Worm (Caenorhabditis elegans) whole organism, L1 larva: ENCODE data around the gene gst-37.
A peak's percentile ranks its signal among the peaks of the same experiment; 100 is the strongest.

ENCODE experiments used
- C04F5.9 ChIP-seq: sonication (generic microtip); optimal IDR thresholded peaks from 2 replicates; lab custom pipeline; 2016; ENCODE audit warnings: missing genetic modification characterization, missing compliant biosample characterization
- C34B4.2 ChIP-seq: sonication (generic microtip); optimal IDR thresholded peaks from 2 replicates; lab custom pipeline; 2017; ENCODE audit warnings: mild to moderate bottlenecking, missing genetic modification characterization, missing compliant biosample characterization
- Y116A8C.19 ChIP-seq: sonication (generic microtip); optimal IDR thresholded peaks from 2 replicates; lab custom pipeline; 2016; ENCODE audit warnings: missing compliant biosample characterization, missing genetic modification characterization, borderline replicate concordance
- alr-1 ChIP-seq: fragments of 200-800 bp; sonication (Bioruptor generic); optimal IDR thresholded peaks from 2 replicates; lab custom pipeline; 2018; ENCODE audit warnings: borderline replicate concordance, mild to moderate bottlenecking, missing genetic modification characterization, missing compliant biosample characterization
- aly-2 ChIP-seq: fragments of 150-350 bp; optimal IDR thresholded peaks from 2 replicates; lab custom pipeline; 2014; ENCODE audit warnings: missing biosample characterization, missing genetic modification characterization
- ceh-63 ChIP-seq: fragments of 200-800 bp; sonication (Bioruptor generic); optimal IDR thresholded peaks from 2 replicates; lab custom pipeline; 2018; ENCODE audit warnings: mild to moderate bottlenecking, missing genetic modification characterization, missing compliant biosample characterization
- ceh-8 ChIP-seq: fragments of 200-800 bp; sonication (Bioruptor generic); optimal IDR thresholded peaks from 2 replicates; lab custom pipeline; 2018; ENCODE audit warnings: mild to moderate bottlenecking, missing genetic modification characterization, moderate library complexity, missing compliant biosample characterization
- ceh-82 ChIP-seq, 3 experiments: fragments of 150-350 bp in 1 of 3; sonication (generic microtip) in 2 of 3; optimal IDR thresholded peaks; 2 replicates each; lab custom pipeline; 2014 to 2017; ENCODE audit warnings: missing biosample characterization in 3 of 3, missing genetic modification characterization in 3 of 3
- ceh-88 ChIP-seq: fragments of 200-800 bp; sonication (Bioruptor generic); IDR thresholded peaks from 2 replicates; pipeline ENCODE4 v1.3.6; 2022; ENCODE audit warnings: missing genetic modification characterization, missing compliant biosample characterization
- ceh-90 ChIP-seq: sonication (generic microtip); optimal IDR thresholded peaks from 2 replicates; lab custom pipeline; 2016; ENCODE audit warnings: missing genetic modification characterization, missing compliant biosample characterization
- dsc-1 ChIP-seq: sonication (generic microtip); optimal IDR thresholded peaks from 2 replicates; lab custom pipeline; 2016; ENCODE audit warnings: mild to moderate bottlenecking, missing genetic modification characterization, missing compliant biosample characterization
- efl-1 ChIP-seq, 4 experiments: fragments of 150-350 bp; optimal IDR thresholded peaks in 3 of 4; peaks in 1 of 4; 1 replicate in 1 of 4; 2 replicates in 3 of 4; lab custom pipeline; 2014; ENCODE audit warnings: missing biosample characterization in 2 of 4, missing genetic modification characterization in 2 of 4, missing genetic modification reagents in 2 of 4
- efl-3 ChIP-seq: fragments of 200-800 bp; sonication (Bioruptor generic); optimal IDR thresholded peaks from 2 replicates; lab custom pipeline; 2018; ENCODE audit warnings: mild to moderate bottlenecking, missing genetic modification characterization, missing compliant biosample characterization
- egl-13 ChIP-seq: sonication (generic microtip); optimal IDR thresholded peaks from 2 replicates; lab custom pipeline; 2016; ENCODE audit warnings: missing genotype, missing genetic modification reagents, missing genetic modification characterization, missing compliant biosample characterization
- elt-2 ChIP-seq: sonication (generic microtip); optimal IDR thresholded peaks from 2 replicates; lab custom pipeline; 2016; ENCODE audit warnings: missing genetic modification characterization, mild to moderate bottlenecking, inconsistent platforms, missing compliant biosample characterization, missing genetic modification reagents
- elt-3 ChIP-seq, 6 experiments: fragments of 150-350 bp in 1 of 6; sonication (generic microtip); optimal IDR thresholded peaks; 2 replicates each; lab custom pipeline; 2017 to 2018; ENCODE audit warnings: missing biosample characterization in 6 of 6, missing genetic modification characterization in 6 of 6, inconsistent platforms in 1 of 6
- ets-5 ChIP-seq: fragments of 200-800 bp; sonication (Bioruptor generic); IDR thresholded peaks from 2 replicates; pipeline ENCODE4 v1.3.6; 2022; ENCODE audit warnings: missing genetic modification characterization, missing compliant biosample characterization
- fkh-10 ChIP-seq: sonication (generic microtip); optimal IDR thresholded peaks from 2 replicates; lab custom pipeline; 2017; ENCODE audit warnings: missing biosample characterization, missing genetic modification reagents, missing genetic modification characterization
- fkh-4 ChIP-seq: sonication (generic microtip); optimal IDR thresholded peaks from 2 replicates; lab custom pipeline; 2016; ENCODE audit warnings: missing compliant biosample characterization, missing genetic modification characterization, borderline replicate concordance
- fkh-8 ChIP-seq: sonication (generic microtip); optimal IDR thresholded peaks from 2 replicates; lab custom pipeline; 2016; ENCODE audit warnings: mild to moderate bottlenecking, missing genetic modification characterization, missing compliant biosample characterization
- grh-1 ChIP-seq: fragments of 200-800 bp; sonication (Bioruptor generic); IDR thresholded peaks from 2 replicates; pipeline ENCODE4 v1.3.6; 2022; ENCODE audit warnings: missing genetic modification reagents, missing genetic modification characterization, missing compliant biosample characterization
- isw-1 ChIP-seq: fragments of 200-800 bp; sonication (Bioruptor generic); IDR thresholded peaks from 2 replicates; pipeline ENCODE4 v1.3.6; 2022; ENCODE audit warnings: missing genetic modification characterization, missing compliant biosample characterization
- jun-1 ChIP-seq: fragments of 150-350 bp; optimal IDR thresholded peaks from 2 replicates; lab custom pipeline; 2014; ENCODE audit warnings: missing biosample characterization, missing genetic modification reagents, missing genetic modification characterization
- lin-13 ChIP-seq: fragments of 150-350 bp; optimal IDR thresholded peaks from 2 replicates; lab custom pipeline; 2014; ENCODE audit warnings: missing biosample characterization, missing genetic modification reagents, missing genetic modification characterization
- lin-15B ChIP-seq: fragments of 150-350 bp; sonication (generic microtip); optimal IDR thresholded peaks from 3 replicates; lab custom pipeline; 2014; ENCODE audit warnings: missing biosample characterization, missing genetic modification characterization
- lin-35 ChIP-seq, 2 experiments: fragments of 150-350 bp; optimal IDR thresholded peaks; 2 replicates each; lab custom pipeline; 2014; ENCODE audit warnings: missing biosample characterization in 2 of 2, missing genetic modification characterization in 2 of 2, missing genetic modification reagents in 2 of 2
- lin-39 ChIP-seq: fragments of 150-350 bp; optimal IDR thresholded peaks from 2 replicates; lab custom pipeline; 2014; ENCODE audit warnings: missing biosample characterization, missing genetic modification reagents, missing genetic modification characterization
- lsy-2 ChIP-seq, 2 experiments: fragments of 150-350 bp; optimal IDR thresholded peaks; 2 replicates each; lab custom pipeline; 2014; ENCODE audit warnings: missing biosample characterization in 2 of 2, missing genetic modification characterization in 2 of 2
- nhr-12 ChIP-seq: sonication (generic microtip); optimal IDR thresholded peaks from 2 replicates; lab custom pipeline; 2017; ENCODE audit warnings: missing biosample characterization, missing genetic modification characterization
- nhr-19 ChIP-seq: fragments of 200-800 bp; sonication (Bioruptor generic); conservative IDR thresholded peaks from 2 replicates; pipeline ENCODE4 v1.3.6; 2022; ENCODE audit warnings: missing genetic modification characterization, missing compliant biosample characterization
- nhr-237 ChIP-seq: fragments of 150-350 bp; optimal IDR thresholded peaks from 2 replicates; lab custom pipeline; 2014; ENCODE audit warnings: missing biosample characterization, missing genetic modification characterization
- nhr-28 ChIP-seq: fragments of 150-350 bp; optimal IDR thresholded peaks from 2 replicates; lab custom pipeline; 2014; ENCODE audit warnings: missing biosample characterization, missing genetic modification characterization
- nhr-77 ChIP-seq: fragments of 150-350 bp; optimal IDR thresholded peaks from 2 replicates; lab custom pipeline; 2014; ENCODE audit warnings: missing biosample characterization, missing genetic modification characterization
- nhr-90 ChIP-seq: sonication (generic microtip); optimal IDR thresholded peaks from 2 replicates; lab custom pipeline; 2016; ENCODE audit warnings: mild to moderate bottlenecking, missing genetic modification characterization, missing compliant biosample characterization; ENCODE audit not compliant: poor library complexity
- pqm-1 ChIP-seq: sonication (generic microtip); optimal IDR thresholded peaks from 3 replicates; lab custom pipeline; 2017; ENCODE audit warnings: missing biosample characterization, missing genetic modification characterization
- rnt-1 ChIP-seq: sonication (generic microtip); optimal IDR thresholded peaks from 2 replicates; lab custom pipeline; 2016; ENCODE audit warnings: mild to moderate bottlenecking, missing genetic modification characterization, moderate library complexity, missing compliant biosample characterization
- snpc-4 ChIP-seq: fragments of 150-350 bp; optimal IDR thresholded peaks from 2 replicates; lab custom pipeline; 2014; ENCODE audit warnings: missing biosample characterization, missing genetic modification characterization
- sox-4 ChIP-seq: sonication (generic microtip); optimal IDR thresholded peaks from 2 replicates; lab custom pipeline; 2016; ENCODE audit warnings: missing genetic modification characterization, missing compliant biosample characterization
- sptf-1 ChIP-seq: fragments of 150-350 bp; optimal IDR thresholded peaks from 2 replicates; lab custom pipeline; 2014; ENCODE audit warnings: missing biosample characterization, missing genetic modification characterization
- tlp-1 ChIP-seq: fragments of 150-350 bp; optimal IDR thresholded peaks from 2 replicates; lab custom pipeline; 2014; ENCODE audit warnings: missing biosample characterization, missing genetic modification characterization
- unc-130 ChIP-seq: fragments of 150-350 bp; optimal IDR thresholded peaks from 2 replicates; lab custom pipeline; 2017; ENCODE audit warnings: missing biosample characterization, missing genetic modification characterization, inconsistent platforms
- unc-30 ChIP-seq: sonication (generic microtip); optimal IDR thresholded peaks from 2 replicates; lab custom pipeline; 2017; ENCODE audit warnings: missing biosample characterization, missing genetic modification characterization
- unc-62 ChIP-seq: fragments of 150-350 bp; optimal IDR thresholded peaks from 2 replicates; lab custom pipeline; 2014; ENCODE audit warnings: missing biosample characterization, missing genetic modification reagents, missing genetic modification characterization
- unc-86 ChIP-seq: sonication (generic microtip); optimal IDR thresholded peaks from 2 replicates; lab custom pipeline; 2016; ENCODE audit warnings: missing genetic modification characterization, missing compliant biosample characterization
- unc-98 ChIP-seq: fragments of 200-800 bp; sonication (Bioruptor generic); IDR thresholded peaks from 2 replicates; pipeline ENCODE4 v1.3.6; 2022; ENCODE audit warnings: missing genetic modification characterization, missing compliant biosample characterization
- vab-15 ChIP-seq: sonication (generic microtip); optimal IDR thresholded peaks from 2 replicates; lab custom pipeline; 2017; ENCODE audit warnings: missing genotype, mild to moderate bottlenecking, missing genetic modification characterization, missing compliant biosample characterization
- ztf-11 ChIP-seq, 2 experiments: sonication (generic microtip); optimal IDR thresholded peaks; 2 replicates each; lab custom pipeline; 2016 to 2017; ENCODE audit warnings: missing genetic modification characterization in 2 of 2, missing biosample characterization in 1 of 2, missing compliant biosample characterization in 1 of 2
- ztf-4 ChIP-seq: fragments of 150-350 bp; optimal IDR thresholded peaks from 2 replicates; lab custom pipeline; 2014; ENCODE audit warnings: missing biosample characterization, missing genetic modification characterization

The gst-37 gene

DNA sequence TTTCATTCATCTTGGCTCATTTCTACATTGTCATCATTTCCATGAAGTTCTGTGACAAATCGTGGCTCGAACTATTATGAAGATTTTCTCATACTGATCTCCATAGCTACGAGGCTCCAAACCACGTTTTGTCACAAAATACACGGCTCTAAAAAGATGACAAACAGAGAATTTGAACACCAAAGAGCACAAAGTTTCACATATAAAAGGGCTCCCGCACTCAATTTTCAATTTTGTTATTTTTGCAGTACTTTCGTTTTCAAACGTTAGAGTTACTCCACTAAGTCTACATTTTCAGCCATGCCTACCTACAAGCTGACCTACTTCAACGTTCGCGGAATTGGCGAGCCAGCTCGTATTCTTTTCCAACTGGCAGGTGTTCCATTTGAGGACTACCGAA, at the start of gene gst-37:
Gene gst-37 (plus strand): TSS at position 301 of the 400 bp plus-strand sequence.
- TF ChIP-seq lin-13 (GFP tag; lab: Kevin White, UChicago): no peak
- TF ChIP-seq egl-13 (tag; lab: Kevin White, UChicago): no peak
- no peak for TF ChIP-seq nhr-90 (tag; lab: Kevin White, UChicago)
- TF ChIP-seq alr-1 (tag; lab: Kevin White, UChicago): no peak
- TF ChIP-seq nhr-12: no peak
- no peak for TF ChIP-seq unc-86 (tag; lab: Kevin White, UChicago)
- no peak for TF ChIP-seq efl-1 (optimal IDR thresholded peaks at IDR 0.05; lab: Kevin White, UChicago)
- no peak for TF ChIP-seq efl-1 (GFP tag; optimal IDR thresholded peaks at IDR 0.05 in 1 of 2; lab: Kevin White, UChicago)
- TF ChIP-seq nhr-237 (tag; lab: Kevin White, UChicago): no peak
- no peak for TF ChIP-seq unc-62 (GFP tag; lab: Kevin White, UChicago)
- no peak for TF ChIP-seq snpc-4 (tag; lab: Kevin White, UChicago)
- TF ChIP-seq aly-2 (tag; lab: Kevin White, UChicago): no peak
- TF ChIP-seq, all 84 proteins: peak for 0

DNA sequence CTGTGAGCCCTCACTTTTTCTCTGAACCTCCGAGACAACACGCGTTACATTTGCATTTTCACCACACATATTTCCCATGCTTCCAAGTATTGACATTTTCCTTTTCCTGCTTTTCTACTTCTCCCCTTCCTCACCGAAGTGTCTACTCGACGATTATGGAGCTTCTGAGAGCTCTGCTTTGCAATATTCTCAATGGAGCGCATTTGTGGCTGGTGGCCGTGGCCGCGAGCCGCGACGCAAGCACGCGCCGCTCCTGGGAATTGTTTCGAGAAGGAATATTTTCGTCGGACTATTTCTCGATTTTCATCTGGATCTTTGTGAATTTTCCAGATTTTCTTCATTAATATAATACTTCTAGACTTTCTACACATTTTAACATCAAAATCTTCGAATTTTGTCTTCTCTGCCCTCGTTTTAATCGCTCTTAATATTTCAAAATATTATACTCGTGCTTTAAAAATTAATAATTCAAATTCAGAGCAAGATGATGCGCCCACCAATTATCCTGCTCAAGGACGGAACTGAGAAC, 49.6 kb upstream of the gst-37 start, which contains the start of the genes T10B5.4 and cct-7:
Gene T10B5.4 (minus strand): TSS at position 40 of the 529 bp plus-strand sequence.
Gene cct-7 (plus strand): TSS at position 479 of the 529 bp plus-strand sequence.
- TF ChIP-seq ceh-90 (tag; lab: Kevin White, UChicago) (peak; percentile 55), nhr-28 (tag; lab: Kevin White, UChicago) (no peak), ztf-11 (tag; optimal IDR thresholded peaks at IDR 0.05; lab: Kevin White, UChicago) (peak in 1 of 2 experiments; percentile 74), ets-5 (GFP tag; lab: Robert Waterston, UW) (no peak), fkh-10 (peak; percentile 98), efl-3 (GFP tag; lab: Kevin White, UChicago) (no peak), ceh-88 (GFP tag; lab: Robert Waterston, UW) (peak; percentile 44; the same call in 1 of the 2 replicates), alr-1 (tag; lab: Kevin White, UChicago) (no peak), ceh-82 (tag; optimal IDR thresholded peaks at IDR 0.05; lab: Kevin White, UChicago) (peak; percentile 66 to 95 (median 77)), C34B4.2 (tag; lab: Kevin White, UChicago) (no peak), tlp-1 (tag; lab: Kevin White, UChicago) (no peak), lin-35 (GFP tag; optimal IDR thresholded peaks at IDR 0.05; lab: Kevin White, UChicago) (peak; percentile 85), ztf-4 (peak; percentile 62), sox-4 (tag; lab: Kevin White, UChicago) (peak; percentile 63), isw-1 (GFP tag; lab: Robert Waterston, UW) (peak; percentile 85), snpc-4 (tag; lab: Kevin White, UChicago) (peak; percentile 78), sptf-1 (no peak), pqm-1 (no peak), ceh-63 (GFP tag; lab: Kevin White, UChicago) (no peak), unc-130 (tag; lab: Kevin White, UChicago) (peak; percentile 48), lin-39 (tag; lab: Kevin White, UChicago) (no peak), elt-2 (tag; lab: Kevin White, UChicago) (peak; percentile 31), unc-98 (GFP tag; lab: Robert Waterston, UW) (no peak; the same call in 1 of the 2 replicates), nhr-77 (tag; lab: Kevin White, UChicago) (peak; percentile 87), unc-86 (tag; lab: Kevin White, UChicago) (peak; percentile 92), lin-13 (GFP tag; lab: Kevin White, UChicago) (peak; percentile 81), Y116A8C.19 (tag; lab: Kevin White, UChicago) (no peak), fkh-4 (tag; lab: Kevin White, UChicago) (no peak), rnt-1 (tag; lab: Kevin White, UChicago) (peak; percentile 87), lsy-2 (tag; optimal IDR thresholded peaks at IDR 0.05; lab: Kevin White, UChicago) (peak; percentile 74 to 92), nhr-12 (no peak), grh-1 (GFP tag; lab: Robert Waterston, UW) (no peak), jun-1 (peak; percentile 80), fkh-8 (tag; lab: Kevin White, UChicago) (peak; percentile 99), nhr-19 (GFP tag; lab: Robert Waterston, UW) (peak; percentile 55; the same call in 1 of the 2 replicates), vab-15 (tag; lab: Kevin White, UChicago) (peak; percentile 42), unc-30 (tag; lab: Kevin White, UChicago) (no peak), unc-62 (GFP tag; lab: Kevin White, UChicago) (no peak), ceh-8 (GFP tag; lab: Kevin White, UChicago) (no peak), elt-3 (tag; optimal IDR thresholded peaks at IDR 0.05; lab: Kevin White, UChicago) (no peak), dsc-1 (tag; lab: Kevin White, UChicago) (peak; percentile 74), C04F5.9 (no peak), lin-15B (tag; lab: Kevin White, UChicago) (peak; percentile 93)
